Fruit fly (Drosophila melanogaster): Measurements from ENCODE around the gene CG15760.

DNA sequence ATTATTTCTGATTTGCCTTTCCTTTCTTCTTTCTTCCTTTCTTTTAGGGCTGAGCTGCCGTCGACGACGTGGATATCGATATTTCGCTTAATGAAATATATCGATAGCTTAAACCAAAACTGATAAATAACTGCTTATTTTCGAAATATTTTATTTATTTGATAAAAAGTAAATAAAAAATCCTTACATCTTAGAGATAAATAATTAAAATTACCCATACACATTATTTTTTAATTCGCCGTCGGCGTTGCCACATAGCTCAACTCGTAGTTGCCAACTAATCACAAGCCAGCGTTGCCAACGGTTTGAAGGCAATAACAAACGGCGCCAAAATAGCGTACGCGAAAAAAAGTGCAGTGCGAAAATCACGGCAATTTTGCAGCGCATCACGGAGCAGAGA, 52.4 kb downstream of the CG15760 start, which contains the start of the genes Mrgn1 and mus101:
- TF ChIP-seq pan (optimal IDR thresholded peaks at IDR 0.05) (no peak), psq (optimal IDR thresholded peaks at IDR 0.05) (no peak), CG8478 (optimal IDR thresholded peaks at IDR 0.05) (no peak)

Data from whole organism.